Worm (Caenorhabditis elegans): ENCODE results near the gene C36B7.3.

The C36B7.3 gene

DNA sequence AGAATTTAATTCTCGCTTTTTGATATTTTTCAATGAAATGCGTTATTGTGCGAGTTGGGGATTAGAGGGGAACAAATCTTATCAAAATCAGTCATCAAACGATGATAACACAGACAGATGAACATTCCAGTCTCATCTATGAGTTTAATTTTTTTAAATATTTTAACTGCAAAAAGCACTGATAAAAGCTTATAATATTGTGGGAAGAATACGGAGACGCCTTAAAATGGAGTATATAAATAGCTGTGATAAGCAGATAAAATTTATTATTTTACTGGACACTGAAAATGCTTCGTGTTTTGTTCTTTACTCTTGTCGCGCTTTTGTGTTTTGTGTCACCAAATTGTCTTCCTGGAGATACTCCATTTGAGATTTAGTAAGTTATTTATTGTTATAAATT is 38.0 kb downstream of the C36B7.3 start, which contains the start of gene clec-86:
Gene clec-86 (plus strand): TSS at position 262 of the 400 bp plus-strand sequence.
- TF ChIP-seq nhr-28 (tag; optimal IDR thresholded peaks at IDR 0.05), result no peak
- no peak for TF ChIP-seq pha-4 (tag; optimal IDR thresholded peaks at IDR 0.05)
- no peak for TF ChIP-seq snpc-4 (tag; optimal IDR thresholded peaks at IDR 0.05)
- peak; percentile 89 for TF ChIP-seq pqm-1 (tag; optimal IDR thresholded peaks at IDR 0.05)
- no peak for TF ChIP-seq eor-1 (tag; optimal IDR thresholded peaks at IDR 0.05)
- peak; percentile 72 for TF ChIP-seq elt-2 (tag; optimal IDR thresholded peaks at IDR 0.05)
- TF ChIP-seq nhr-67 (tag; optimal IDR thresholded peaks at IDR 0.05), result no peak
- TF ChIP-seq sea-2 (GFP tag; optimal IDR thresholded peaks at IDR 0.05), result no peak
- no peak for TF ChIP-seq nhr-76 (tag; optimal IDR thresholded peaks at IDR 0.05)
- no peak for TF ChIP-seq lsy-12 (tag; optimal IDR thresholded peaks at IDR 0.05)
- TF ChIP-seq aly-2 (tag; optimal IDR thresholded peaks at IDR 0.05), result no peak
- TF ChIP-seq fos-1 (tag; optimal IDR thresholded peaks at IDR 0.05), result no peak
- TF ChIP-seq ZK546.5 (tag; optimal IDR thresholded peaks at IDR 0.05), result no peak

ce11 chrX:7140682-7141254 is 39.2 kb downstream of the C36B7.3 start:
- TF ChIP-seq elt-2 (tag; optimal IDR thresholded peaks at IDR 0.05) (peak; percentile 16), eor-1 (tag; optimal IDR thresholded peaks at IDR 0.05) (no peak)

DNA sequence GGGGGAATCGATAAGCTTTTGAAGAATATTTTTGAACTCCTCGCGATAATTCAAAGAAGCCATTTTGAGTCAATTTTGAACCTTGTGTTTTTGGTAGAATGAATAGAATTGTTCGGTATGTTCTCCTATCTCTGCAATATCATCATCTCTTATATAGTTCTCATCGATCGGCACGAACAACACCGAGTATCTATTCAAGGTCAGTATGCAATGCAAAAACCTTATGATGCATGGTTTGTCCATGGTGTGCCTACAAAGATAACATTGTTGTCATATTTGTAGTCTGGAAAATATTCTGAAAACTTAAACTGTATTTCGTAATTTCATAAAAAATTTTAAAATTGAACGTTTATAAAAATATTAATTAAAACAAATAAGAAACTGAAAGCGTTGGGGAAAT is 41.9 kb downstream of the C36B7.3 start, which contains the start of gene alh-10:
Gene alh-10 (minus strand): TSS at position 127 of the 400 bp plus-strand sequence.
- no peak for TF ChIP-seq hmg-11 (tag; optimal IDR thresholded peaks at IDR 0.05)
- no peak for TF ChIP-seq ceh-16 (tag; optimal IDR thresholded peaks at IDR 0.05)
- TF ChIP-seq ceh-82 (tag; optimal IDR thresholded peaks at IDR 0.05), result no peak
- TF ChIP-seq nhr-25 (tag; optimal IDR thresholded peaks at IDR 0.05), result peak; percentile 62
- no peak for TF ChIP-seq mml-1 (tag; optimal IDR thresholded peaks at IDR 0.05)
- TF ChIP-seq lin-15B (tag; optimal IDR thresholded peaks at IDR 0.05), result no peak
- TF ChIP-seq nhr-11 (tag; optimal IDR thresholded peaks at IDR 0.05), result no peak
- peak; percentile 22 for TF ChIP-seq pqm-1 (tag; optimal IDR thresholded peaks at IDR 0.05)
- no peak for TF ChIP-seq lsy-12 (tag; optimal IDR thresholded peaks at IDR 0.05)

ce11 chrX:7149670-7150069 is 48.1 kb downstream of the C36B7.3 start:
- TF ChIP-seq aly-2 (tag; optimal IDR thresholded peaks at IDR 0.05) (no peak), pqm-1 (tag; optimal IDR thresholded peaks at IDR 0.05) (no peak), ZK546.5 (tag; optimal IDR thresholded peaks at IDR 0.05) (no peak), ceh-82 (tag; optimal IDR thresholded peaks at IDR 0.05) (no peak), fos-1 (tag; optimal IDR thresholded peaks at IDR 0.05) (no peak)

DNA sequence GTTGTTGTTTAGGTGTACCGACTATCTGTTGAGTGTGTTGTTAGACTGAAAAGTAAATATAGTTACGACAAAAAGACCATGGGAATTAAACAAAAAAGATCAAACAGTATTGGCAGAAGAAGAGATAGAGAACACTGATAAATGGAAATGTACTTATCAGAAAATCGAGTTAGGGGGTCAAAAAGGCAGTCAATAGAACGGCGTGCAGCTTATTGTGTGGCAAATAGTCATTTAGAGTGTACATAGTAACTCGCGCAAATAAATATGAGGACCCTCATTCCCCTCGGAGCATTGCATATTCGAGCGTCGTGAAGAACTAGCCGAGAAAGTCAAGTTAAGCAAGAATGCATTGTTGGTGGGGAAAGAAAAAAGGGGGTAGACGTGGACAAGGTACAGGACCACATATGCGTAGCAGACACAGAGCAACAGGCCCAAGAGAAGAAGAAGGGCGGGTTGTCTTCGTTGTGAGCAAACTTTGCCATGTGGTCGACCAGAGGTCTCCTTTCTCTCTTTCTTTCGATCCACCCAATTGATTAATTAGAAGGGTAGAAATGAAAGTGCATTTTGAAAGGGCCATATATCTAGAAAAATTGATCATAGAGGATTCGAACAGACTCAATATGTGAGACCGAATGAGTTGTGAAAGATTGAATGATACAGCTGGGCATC is 49.7 kb downstream of the C36B7.3 start, which contains the start of gene lam-2:
Gene lam-2 (minus strand): TSS at position 51 of the 669 bp plus-strand sequence.
- no peak for TF ChIP-seq ceh-9 (tag; optimal IDR thresholded peaks at IDR 0.05)
- peak; percentile 8 for TF ChIP-seq pha-4 (tag; optimal IDR thresholded peaks at IDR 0.05)
- TF ChIP-seq ZK546.5 (tag; optimal IDR thresholded peaks at IDR 0.05), result no peak
- TF ChIP-seq nhr-237 (tag; optimal IDR thresholded peaks at IDR 0.05), result no peak
- TF ChIP-seq nhr-43 (tag; optimal IDR thresholded peaks at IDR 0.05; ENCODE audit: poor library complexity, severe bottlenecking), result no peak

Data from whole organism, L3 larva.